Worm (Caenorhabditis elegans) whole organism, L4 larva: ENCODE results near the gene Y54G2A.15.

Source experiments
- D1046.2 ChIP-seq: fragments of 200-800 bp; sonication (Bioruptor generic); IDR thresholded peaks from 2 replicates; pipeline ENCODE4 v1.3.6; 2022; ENCODE audit warnings: missing genetic modification characterization, missing compliant biosample characterization
- F37D6.2 ChIP-seq: sonication (generic microtip); optimal IDR thresholded peaks from 2 replicates; lab custom pipeline; 2016; ENCODE audit warnings: mild to moderate bottlenecking, missing genetic modification characterization, missing compliant biosample characterization
- T20F7.1 ChIP-seq: fragments of 200-800 bp; sonication (Bioruptor generic); optimal IDR thresholded peaks from 2 replicates; lab custom pipeline; 2018; ENCODE audit warnings: mild to moderate bottlenecking, missing genetic modification characterization, missing compliant biosample characterization
- T26A8.4 ChIP-seq: fragments of 200-800 bp; sonication (Bioruptor generic); IDR thresholded peaks from 2 replicates; pipeline ENCODE4 v1.3.6; 2022; ENCODE audit warnings: missing genetic modification characterization, missing compliant biosample characterization
- Y75B8A.6 ChIP-seq: fragments of 200-800 bp; sonication (Bioruptor generic); IDR thresholded peaks from 2 replicates; pipeline ENCODE4 v1.3.6; 2022; ENCODE audit warnings: missing genetic modification reagents, missing genetic modification characterization, missing compliant biosample characterization
- aha-1 ChIP-seq: fragments of 150-350 bp; peaks from one replicate; lab custom pipeline; 2014; ENCODE audit warnings: missing biosample characterization, missing genetic modification characterization
- aly-2 ChIP-seq: sonication (generic microtip); optimal IDR thresholded peaks from 2 replicates; lab custom pipeline; 2018; ENCODE audit warnings: missing biosample characterization, missing genetic modification characterization
- ceh-20 ChIP-seq: fragments of 200-800 bp; sonication (Bioruptor generic); IDR thresholded peaks from 2 replicates; pipeline ENCODE4 v1.3.6; 2022; ENCODE audit warnings: missing genetic modification reagents, missing genetic modification characterization, missing compliant biosample characterization
- ceh-28 ChIP-seq: fragments of 150-350 bp; optimal IDR thresholded peaks from 2 replicates; lab custom pipeline; 2014; ENCODE audit warnings: missing biosample characterization, missing genetic modification reagents, missing genetic modification characterization
- ces-1 ChIP-seq: fragments of 150-350 bp; sonication (generic microtip); optimal IDR thresholded peaks from 4 replicates; lab custom pipeline; 2014; ENCODE audit warnings: missing biosample characterization, missing genetic modification reagents, missing genetic modification characterization
- daf-12 ChIP-seq: fragments of 150-350 bp; optimal IDR thresholded peaks from 2 replicates; lab custom pipeline; 2014; ENCODE audit warnings: missing biosample characterization, missing genetic modification reagents, missing genetic modification characterization
- daf-16 ChIP-seq, 3 experiments: sonication (generic microtip); optimal IDR thresholded peaks; 2 replicates each; lab custom pipeline; 2016 to 2017; ENCODE audit warnings: missing genetic modification characterization in 3 of 3, missing genetic modification reagents in 3 of 3, mild to moderate bottlenecking in 2 of 3, missing compliant biosample characterization in 2 of 3, missing biosample characterization in 1 of 3, moderate library complexity in 1 of 3
- dmd-9 ChIP-seq: fragments of 200-800 bp; sonication (Bioruptor generic); IDR thresholded peaks from 2 replicates; pipeline ENCODE4 v1.3.6; 2022; ENCODE audit warnings: missing genetic modification reagents, missing genetic modification characterization, missing compliant biosample characterization
- egl-43 ChIP-seq: fragments of 200-800 bp; sonication (Bioruptor generic); IDR thresholded peaks from 2 replicates; pipeline ENCODE4 v1.3.6; 2022; ENCODE audit warnings: missing genetic modification reagents, missing genetic modification characterization, missing compliant biosample characterization
- hif-1 ChIP-seq, 2 experiments: sonication (generic microtip); optimal IDR thresholded peaks; 2 replicates each; lab custom pipeline; 2016 to 2017; ENCODE audit warnings: missing compliant biosample characterization in 2 of 2, missing genetic modification characterization in 2 of 2, missing genetic modification reagents in 2 of 2, missing genotype in 2 of 2, mild to moderate bottlenecking in 1 of 2
- hlh-30 ChIP-seq: sonication (generic microtip); optimal IDR thresholded peaks from 2 replicates; lab custom pipeline; 2017; ENCODE audit warnings: antibody characterized with exemption, mild to moderate bottlenecking, missing genetic modification characterization, missing compliant biosample characterization; ENCODE audit not compliant: insufficient read depth
- hmg-1.1 ChIP-seq: fragments of 200-800 bp; sonication (Bioruptor generic); IDR thresholded peaks from 2 replicates; pipeline ENCODE4 v1.3.6; 2022; ENCODE audit warnings: missing genetic modification reagents, missing genetic modification characterization, missing compliant biosample characterization
- madf-5 ChIP-seq, 2 experiments: fragments of 200-800 bp; sonication (Bioruptor generic); IDR thresholded peaks; 2 replicates each; pipeline ENCODE4 v1.3.6; 2022; ENCODE audit warnings: missing compliant biosample characterization in 2 of 2, missing genetic modification characterization in 2 of 2
- mep-1 ChIP-seq: fragments of 150-350 bp; sonication (generic microtip); optimal IDR thresholded peaks from 3 replicates; lab custom pipeline; 2014; ENCODE audit warnings: missing biosample characterization, missing genetic modification characterization
- mxl-3 ChIP-seq: fragments of 200-800 bp; sonication (Bioruptor generic); optimal IDR thresholded peaks from 2 replicates; lab custom pipeline; 2018; ENCODE audit warnings: mild to moderate bottlenecking, missing genetic modification characterization, missing compliant biosample characterization
- nhr-10 ChIP-seq: fragments of 150-350 bp; optimal IDR thresholded peaks from 2 replicates; lab custom pipeline; 2014; ENCODE audit warnings: missing biosample characterization, missing genetic modification characterization
- nhr-11 ChIP-seq: fragments of 150-350 bp; optimal IDR thresholded peaks from 2 replicates; lab custom pipeline; 2014; ENCODE audit warnings: missing biosample characterization, missing genetic modification characterization
- nhr-111 ChIP-seq: fragments of 200-800 bp; sonication (Bioruptor generic); optimal IDR thresholded peaks from 2 replicates; lab custom pipeline; 2018; ENCODE audit warnings: mild to moderate bottlenecking, missing genetic modification characterization, missing compliant biosample characterization
- nhr-28 ChIP-seq: fragments of 150-350 bp; optimal IDR thresholded peaks from 2 replicates; lab custom pipeline; 2014; ENCODE audit warnings: missing biosample characterization, missing genetic modification characterization
- nhr-48 ChIP-seq: sonication (generic microtip); optimal IDR thresholded peaks from 2 replicates; lab custom pipeline; 2016; ENCODE audit warnings: mild to moderate bottlenecking, missing genetic modification characterization, missing compliant biosample characterization
- pqm-1 ChIP-seq: sonication (generic microtip); optimal IDR thresholded peaks from 2 replicates; lab custom pipeline; 2017; ENCODE audit warnings: missing biosample characterization, missing genetic modification characterization
- rbr-2 ChIP-seq: sonication (generic microtip); optimal IDR thresholded peaks from 2 replicates; lab custom pipeline; 2016; ENCODE audit warnings: missing genotype, missing genetic modification characterization, missing compliant biosample characterization
- sdz-12 ChIP-seq: fragments of 200-800 bp; sonication (Bioruptor generic); optimal IDR thresholded peaks from 2 replicates; lab custom pipeline; 2018; ENCODE audit warnings: mild to moderate bottlenecking, missing genetic modification characterization, missing compliant biosample characterization
- skn-1 ChIP-seq: fragments of 150-350 bp; optimal IDR thresholded peaks from 2 replicates; lab custom pipeline; 2014; ENCODE audit warnings: missing biosample characterization, missing genetic modification characterization
- snpc-4 ChIP-seq: fragments of 150-350 bp; optimal IDR thresholded peaks from 2 replicates; lab custom pipeline; 2014; ENCODE audit warnings: missing biosample characterization, missing genetic modification characterization
- vab-7 ChIP-seq: fragments of 200-800 bp; sonication (Bioruptor generic); IDR thresholded peaks from 2 replicates; pipeline ENCODE4 v1.3.6; 2022; ENCODE audit warnings: missing genetic modification reagents, missing genetic modification characterization, missing compliant biosample characterization
- zag-1 ChIP-seq: fragments of 150-350 bp; optimal IDR thresholded peaks from 2 replicates; lab custom pipeline; 2014; ENCODE audit warnings: missing biosample characterization, missing genetic modification characterization
- zip-2 ChIP-seq: fragments of 150-350 bp; optimal IDR thresholded peaks from 2 replicates; lab custom pipeline; 2014; ENCODE audit warnings: missing biosample characterization, missing genetic modification characterization

Y54G2A.15 gene

DNA sequence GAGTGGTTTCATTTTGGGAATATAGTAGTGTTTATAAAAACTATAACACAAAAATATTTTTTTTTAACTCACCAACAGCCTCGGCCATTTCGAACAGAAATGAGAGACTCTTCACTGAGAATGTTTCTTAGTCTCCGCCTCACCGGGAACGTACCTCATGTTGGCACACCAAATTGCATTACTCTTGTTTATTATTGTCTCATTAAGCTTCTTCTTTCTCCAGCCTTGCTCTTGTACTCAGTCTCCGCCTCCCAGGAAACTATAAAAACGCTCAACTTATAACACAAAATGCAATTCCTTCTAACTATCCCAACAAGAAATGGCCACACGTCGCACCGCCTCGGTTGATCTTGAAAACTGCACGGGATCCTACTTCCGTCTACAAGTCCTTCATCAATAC is 11.2 kb downstream of the Y54G2A.15 start, which contains the start of the genes Y54G2A.48 and pudl-1:
Y54G2A.48 (minus strand) TSS at position 101 of the 400 bp plus-strand sequence.
pudl-1 (plus strand) TSS at position 320 of the 400 bp plus-strand sequence.
- TF ChIP-seq D1046.2 (GFP tag; lab: Robert Waterston, UW), result no peak
- no peak for TF ChIP-seq hif-1 (tag; optimal IDR thresholded peaks at IDR 0.05; lab: Kevin White, UChicago)
- TF ChIP-seq daf-12 (tag; lab: Kevin White, UChicago), result no peak
- no peak for TF ChIP-seq rbr-2 (tag; lab: Kevin White, UChicago)
- TF ChIP-seq egl-43 (GFP tag; lab: Robert Waterston, UW), result no peak
- no peak for TF ChIP-seq ceh-20 (GFP tag; lab: Robert Waterston, UW)
- no peak for TF ChIP-seq zag-1 (tag; lab: Kevin White, UChicago)
- TF ChIP-seq T26A8.4 (GFP tag; lab: Robert Waterston, UW), result no peak
- no peak for TF ChIP-seq Y75B8A.6
- TF ChIP-seq F37D6.2 (tag; lab: Kevin White, UChicago), result no peak

DNA sequence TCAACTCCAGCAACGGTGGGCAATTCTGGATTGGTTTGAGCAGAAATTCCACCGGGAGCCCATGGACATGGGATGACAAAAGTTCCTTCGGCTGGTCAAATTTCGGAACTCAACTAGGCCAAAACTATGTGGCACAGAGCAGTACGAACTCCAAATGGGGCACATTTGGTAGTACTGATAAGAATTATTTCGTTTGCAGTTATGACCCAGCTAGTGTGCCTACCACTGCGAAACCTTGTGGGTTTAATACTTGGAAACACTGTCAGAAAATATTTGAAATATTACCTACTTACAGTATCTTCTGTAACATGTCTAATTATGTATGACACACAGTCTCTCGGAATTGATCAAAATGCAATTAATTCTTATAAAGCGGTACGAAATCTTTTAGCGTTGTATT is 17.4 kb downstream of the Y54G2A.15 start:
- peak; percentile 84 for TF ChIP-seq aha-1 (tag; lab: Kevin White, UChicago)
- peak; percentile 5 for TF ChIP-seq nhr-28 (tag; lab: Kevin White, UChicago)
- no peak for TF ChIP-seq daf-16 (GFP tag; optimal IDR thresholded peaks at IDR 0.05; lab: Kevin White, UChicago)
- TF ChIP-seq daf-16 (tag; optimal IDR thresholded peaks at IDR 0.05; lab: Kevin White, UChicago), result peak; percentile 5
- no peak for TF ChIP-seq madf-5 (GFP tag; IDR thresholded peaks at IDR 0.05; lab: Robert Waterston, UW)
- peak; percentile 70 for TF ChIP-seq pqm-1

DNA sequence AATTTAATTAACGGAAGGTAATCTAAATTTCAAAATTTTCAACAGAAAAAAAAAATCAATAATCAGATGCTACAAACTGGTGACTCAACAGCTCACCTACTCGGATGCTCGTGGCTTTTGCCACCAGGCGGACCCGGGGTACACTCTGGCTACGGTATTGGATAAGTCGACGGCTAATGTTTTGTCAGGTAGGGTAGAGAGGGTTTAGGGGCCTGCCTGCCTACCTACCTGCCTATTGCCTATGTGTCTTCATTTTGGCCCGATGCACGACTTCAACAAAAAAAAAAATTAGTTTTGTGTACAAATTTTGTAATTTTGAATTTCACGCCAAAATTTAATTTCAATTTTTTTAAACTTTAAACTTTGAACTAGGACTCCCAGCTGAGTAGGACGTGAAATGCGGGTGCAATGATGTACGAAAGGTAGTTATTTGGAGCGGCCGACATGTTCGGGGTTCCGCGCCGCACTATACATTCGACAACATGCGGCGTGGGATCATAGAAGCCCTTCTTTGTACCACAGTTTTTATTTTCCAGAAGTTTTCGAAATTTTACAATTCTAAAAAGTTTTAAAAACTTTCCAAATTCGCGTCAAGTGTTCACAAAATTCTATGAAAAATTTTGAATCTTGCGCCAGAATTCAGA is 18.2 kb downstream of the Y54G2A.15 start:
- TF ChIP-seq mep-1 (tag; lab: Kevin White, UChicago), result no peak
- TF ChIP-seq zip-2 (tag; lab: Kevin White, UChicago), result no peak
- no peak for TF ChIP-seq skn-1 (tag; lab: Kevin White, UChicago)
- no peak for TF ChIP-seq hlh-30 (tag; lab: Kevin White, UChicago)
- TF ChIP-seq nhr-48 (tag; lab: Kevin White, UChicago), result no peak
- no peak for TF ChIP-seq daf-16 (GFP tag; optimal IDR thresholded peaks at IDR 0.05; lab: Kevin White, UChicago)
- TF ChIP-seq daf-16 (tag; optimal IDR thresholded peaks at IDR 0.05; lab: Kevin White, UChicago), result no peak
- TF ChIP-seq dmd-9 (GFP tag; lab: Robert Waterston, UW), result no peak
- TF ChIP-seq nhr-11 (tag; lab: Kevin White, UChicago), result no peak
- peak; percentile 56 for TF ChIP-seq sdz-12 (GFP tag; lab: Kevin White, UChicago)
- no peak for TF ChIP-seq T20F7.1
- no peak for TF ChIP-seq madf-5 (GFP tag; IDR thresholded peaks at IDR 0.05; lab: Robert Waterston, UW)
- peak; percentile 72 for TF ChIP-seq snpc-4 (tag; lab: Kevin White, UChicago)
- TF ChIP-seq T26A8.4 (GFP tag; lab: Robert Waterston, UW), result no peak
- TF ChIP-seq mxl-3 (GFP tag; lab: Kevin White, UChicago), result no peak
- TF ChIP-seq vab-7, result no peak
- no peak for TF ChIP-seq nhr-10 (tag; lab: Kevin White, UChicago)
- TF ChIP-seq rbr-2 (tag; lab: Kevin White, UChicago), result no peak
- no peak for TF ChIP-seq aly-2
- peak; percentile 20 for TF ChIP-seq ceh-28 (tag; lab: Kevin White, UChicago)
- no peak for TF ChIP-seq ces-1
- no peak for TF ChIP-seq nhr-111 (GFP tag; lab: Kevin White, UChicago)

DNA sequence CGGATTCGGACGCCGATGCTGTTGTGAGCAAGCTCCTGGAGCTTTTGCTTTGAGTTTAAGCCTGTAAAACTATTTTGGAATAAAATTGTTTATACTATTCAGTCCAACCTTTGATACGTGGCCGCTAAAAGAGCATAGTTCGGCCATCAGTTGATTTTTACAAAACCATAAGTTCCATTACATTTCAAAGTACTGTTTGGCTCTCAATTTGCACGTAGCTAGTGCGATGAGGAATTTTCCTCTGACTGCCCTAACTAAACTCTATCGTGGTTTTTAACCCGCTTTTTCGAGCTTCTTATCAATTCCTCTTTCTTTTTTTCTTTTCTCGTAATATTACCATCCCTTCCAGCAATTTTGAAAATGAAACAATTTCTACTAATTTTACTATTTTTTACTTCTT is 20.3 kb downstream of the Y54G2A.15 start, which contains the start of gene clec-80:
clec-80 (plus strand) TSS at position 301 of the 400 bp plus-strand sequence.
- TF ChIP-seq zip-2 (tag; lab: Kevin White, UChicago), result no peak
- no peak for TF ChIP-seq hmg-1.1
- TF ChIP-seq pqm-1, result peak; percentile 43
